Worm (Caenorhabditis elegans) whole organism, mixed stage, embryonic: ENCODE data around the gene sru-36.

Experiments
- M03D4.4 ChIP-seq: sonication (generic microtip); optimal IDR thresholded peaks from 2 replicates; lab custom pipeline; 2017; ENCODE audit warnings: mild to moderate bottlenecking, missing genetic modification characterization, missing compliant biosample characterization
- bed-3 ChIP-seq: fragments of 200-800 bp; sonication (Bioruptor generic); optimal IDR thresholded peaks from 3 replicates; lab custom pipeline; 2018; ENCODE audit warnings: mild to moderate bottlenecking, missing genetic modification characterization, moderate library complexity, missing compliant biosample characterization
- ceh-39 ChIP-seq: fragments of 150-350 bp; optimal IDR thresholded peaks from 2 replicates; lab custom pipeline; 2014; ENCODE audit warnings: missing biosample characterization, missing genetic modification characterization
- ceh-43 ChIP-seq: fragments of 200-800 bp; sonication (Bioruptor generic); optimal IDR thresholded peaks from 2 replicates; lab custom pipeline; 2018; ENCODE audit warnings: mild to moderate bottlenecking, missing genetic modification characterization, moderate library complexity, missing compliant biosample characterization
- ceh-83 ChIP-seq: fragments of 200-800 bp; sonication (Bioruptor generic); optimal IDR thresholded peaks from 2 replicates; lab custom pipeline; 2018; ENCODE audit warnings: mild to moderate bottlenecking, missing genetic modification characterization, missing compliant biosample characterization
- drap-1 ChIP-seq: fragments of 200-800 bp; sonication (Bioruptor generic); optimal IDR thresholded peaks from 3 replicates; lab custom pipeline; 2018; ENCODE audit warnings: mild to moderate bottlenecking, missing genetic modification characterization, missing compliant biosample characterization
- elt-1 ChIP-seq: sonication (generic microtip); optimal IDR thresholded peaks from 2 replicates; lab custom pipeline; 2017; ENCODE audit warnings: missing genetic modification characterization, mild to moderate bottlenecking, missing compliant biosample characterization, antibody characterized with exemption, moderate library complexity, borderline replicate concordance; ENCODE audit not compliant: insufficient read depth
- elt-3 ChIP-seq: fragments of 150-350 bp; optimal IDR thresholded peaks from 2 replicates; lab custom pipeline; 2014; ENCODE audit warnings: missing biosample characterization, missing genetic modification characterization
- flh-1 ChIP-seq: fragments of 200-800 bp; sonication (Bioruptor generic); optimal IDR thresholded peaks from 2 replicates; lab custom pipeline; 2018; ENCODE audit warnings: mild to moderate bottlenecking, missing genetic modification characterization, moderate library complexity, missing compliant biosample characterization
- ham-2 ChIP-seq: fragments of 200-800 bp; sonication (Bioruptor generic); optimal IDR thresholded peaks from 2 replicates; lab custom pipeline; 2018; ENCODE audit warnings: mild to moderate bottlenecking, missing genetic modification characterization, missing compliant biosample characterization
- hlh-1 ChIP-seq: fragments of 150-350 bp; optimal IDR thresholded peaks from 2 replicates; lab custom pipeline; 2014; ENCODE audit warnings: missing biosample characterization, missing genetic modification reagents, missing genetic modification characterization
- lin-13 ChIP-seq: fragments of 150-350 bp; optimal IDR thresholded peaks from 2 replicates; lab custom pipeline; 2014; ENCODE audit warnings: missing biosample characterization, missing genetic modification characterization
- lin-32 ChIP-seq: fragments of 200-800 bp; sonication (Bioruptor generic); optimal IDR thresholded peaks from 2 replicates; lab custom pipeline; 2018; ENCODE audit warnings: mild to moderate bottlenecking, missing genetic modification characterization, missing compliant biosample characterization
- lsy-2 ChIP-seq: fragments of 150-350 bp; optimal IDR thresholded peaks from 2 replicates; lab custom pipeline; 2014; ENCODE audit warnings: missing biosample characterization, missing genetic modification characterization
- mab-5 ChIP-seq: fragments of 150-350 bp; optimal IDR thresholded peaks from 2 replicates; lab custom pipeline; 2014; ENCODE audit warnings: missing biosample characterization, missing genetic modification characterization
- nhr-12 ChIP-seq: fragments of 150-350 bp; optimal IDR thresholded peaks from 2 replicates; lab custom pipeline; 2014; ENCODE audit warnings: missing biosample characterization, missing genetic modification characterization
- nhr-2 ChIP-seq: fragments of 150-350 bp; optimal IDR thresholded peaks from 2 replicates; lab custom pipeline; 2014; ENCODE audit warnings: missing biosample characterization, missing genetic modification characterization
- nhr-237 ChIP-seq: fragments of 150-350 bp; optimal IDR thresholded peaks from 2 replicates; lab custom pipeline; 2014; ENCODE audit warnings: missing biosample characterization, missing genetic modification characterization
- nhr-76 ChIP-seq: sonication (generic microtip); optimal IDR thresholded peaks from 2 replicates; lab custom pipeline; 2017; ENCODE audit warnings: missing biosample characterization, missing genetic modification characterization
- pha-4 ChIP-seq: fragments of 150-350 bp; optimal IDR thresholded peaks from 2 replicates; lab custom pipeline; 2018; ENCODE audit warnings: missing biosample characterization, missing genetic modification reagents, missing genetic modification characterization
- snpc-4 ChIP-seq: fragments of 150-350 bp; optimal IDR thresholded peaks from 2 replicates; lab custom pipeline; 2014; ENCODE audit warnings: missing biosample characterization, missing genetic modification characterization
- sptf-1 ChIP-seq: sonication (generic microtip); optimal IDR thresholded peaks from 2 replicates; lab custom pipeline; 2017; ENCODE audit warnings: mild to moderate bottlenecking, missing genetic modification characterization, moderate library complexity, missing compliant biosample characterization
- tbx-8 ChIP-seq: fragments of 200-800 bp; sonication (Bioruptor generic); optimal IDR thresholded peaks from 2 replicates; lab custom pipeline; 2018; ENCODE audit warnings: mild to moderate bottlenecking, missing genetic modification characterization, moderate library complexity, missing compliant biosample characterization
- unc-120 ChIP-seq: sonication (generic microtip); optimal IDR thresholded peaks from 2 replicates; lab custom pipeline; 2017; ENCODE audit warnings: missing genetic modification characterization, missing compliant biosample characterization; ENCODE audit not compliant: poor library complexity, severe bottlenecking
- unc-39 ChIP-seq: fragments of 150-350 bp; optimal IDR thresholded peaks from 2 replicates; lab custom pipeline; 2014; ENCODE audit warnings: missing biosample characterization, missing genetic modification characterization
- unc-62 ChIP-seq: fragments of 150-350 bp; optimal IDR thresholded peaks from 2 replicates; lab custom pipeline; 2014; ENCODE audit warnings: missing biosample characterization, missing genetic modification reagents, missing genetic modification characterization
- zip-8 ChIP-seq: fragments of 150-350 bp; optimal IDR thresholded peaks from 2 replicates; lab custom pipeline; 2014; ENCODE audit warnings: missing biosample characterization, missing genetic modification characterization
- ztf-11 ChIP-seq: fragments of 150-350 bp; optimal IDR thresholded peaks from 2 replicates; lab custom pipeline; 2014; ENCODE audit warnings: missing biosample characterization, missing genetic modification characterization

The sru-36 gene

ce11 chrV:9879867-9880266, 38.4 kb downstream of the sru-36 start, which contains the start of gene sdz-31:
Gene sdz-31 (plus strand): TSS chrV:9880167.
- TF ChIP-seq elt-1 (no peak), tbx-8 (GFP tag; lab: Kevin White, UChicago) (no peak), lsy-2 (tag; lab: Kevin White, UChicago) (no peak), nhr-2 (tag; lab: Kevin White, UChicago) (no peak), snpc-4 (tag; lab: Kevin White, UChicago) (no peak), ceh-83 (GFP tag; lab: Kevin White, UChicago) (no peak), hlh-1 (tag; lab: Kevin White, UChicago) (no peak), pha-4 (tag; lab: Kevin White, UChicago) (no peak), ceh-43 (GFP tag; lab: Kevin White, UChicago) (no peak), lin-32 (GFP tag; lab: Kevin White, UChicago) (no peak), bed-3 (GFP tag; lab: Kevin White, UChicago) (no peak), elt-3 (no peak), flh-1 (no peak), ham-2 (no peak)

DNA sequence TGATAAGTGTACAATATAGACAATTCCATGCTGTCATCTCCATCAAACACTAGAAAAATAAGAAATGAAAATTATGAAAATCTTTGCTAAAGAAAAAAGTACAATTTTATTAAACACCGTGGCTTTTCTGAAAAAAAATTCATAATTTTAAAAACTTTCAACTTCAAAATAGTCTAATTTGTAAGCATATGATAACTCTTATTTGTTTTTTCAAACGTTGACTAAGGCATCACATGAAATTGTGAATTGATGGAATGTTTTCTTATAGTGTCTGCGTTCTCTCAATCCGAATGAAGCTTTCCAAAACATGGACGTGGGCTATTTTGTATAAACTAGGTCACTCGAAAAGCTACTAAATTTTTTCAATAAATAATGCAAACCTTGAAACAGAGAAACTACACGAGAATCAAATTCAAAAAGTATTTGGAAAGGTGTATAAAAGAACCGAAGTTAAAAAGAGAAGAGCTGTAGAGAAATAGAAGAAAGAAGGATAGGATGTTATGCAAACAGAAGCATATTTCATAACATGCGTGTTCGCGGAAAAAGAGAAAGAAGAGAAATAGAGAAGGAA, 44.5 kb downstream of the sru-36 start, which contains the start of gene clp-9:
Gene clp-9 (minus strand): TSS at position 51 of the 571 bp plus-strand sequence.
- TF ChIP-seq mab-5 (no peak), unc-62 (GFP tag; lab: Kevin White, UChicago) (no peak), unc-39 (tag; lab: Kevin White, UChicago) (no peak), zip-8 (no peak), unc-120 (tag; lab: Kevin White, UChicago) (no peak), drap-1 (no peak), ztf-11 (tag; lab: Kevin White, UChicago) (no peak), lin-13 (tag; lab: Kevin White, UChicago) (no peak), nhr-76 (tag; lab: Kevin White, UChicago) (no peak), ceh-43 (GFP tag; lab: Kevin White, UChicago) (no peak), ham-2 (no peak), lsy-2 (tag; lab: Kevin White, UChicago) (no peak), nhr-2 (tag; lab: Kevin White, UChicago) (no peak)

DNA sequence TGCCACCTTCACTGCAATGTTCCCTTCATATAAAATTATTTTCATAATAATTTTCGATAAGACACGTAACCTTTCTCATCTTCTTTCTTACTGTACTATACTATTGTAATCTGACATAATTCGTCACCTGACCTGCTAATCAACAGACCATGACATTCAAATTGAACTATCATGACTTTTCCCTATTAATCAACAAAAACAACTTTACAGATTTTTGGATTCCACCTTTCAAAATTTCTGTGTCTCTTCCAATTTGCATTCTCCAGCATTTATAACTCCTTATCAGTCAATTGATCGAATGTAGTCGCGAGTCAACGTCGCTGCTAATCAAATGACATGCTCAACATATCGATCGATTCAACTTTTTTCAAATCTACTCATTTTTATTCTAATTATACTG, 48.2 kb downstream of the sru-36 start, which contains the start of gene fshr-1:
Gene fshr-1 (plus strand): TSS at position 209 of the 400 bp plus-strand sequence.
- TF ChIP-seq nhr-12 (tag; lab: Kevin White, UChicago) = no peak
- TF ChIP-seq sptf-1 (tag; lab: Kevin White, UChicago) = no peak
- no peak for TF ChIP-seq mab-5
- TF ChIP-seq unc-120 (tag; lab: Kevin White, UChicago) = no peak
- no peak for TF ChIP-seq lsy-2 (tag; lab: Kevin White, UChicago)
- no peak for TF ChIP-seq tbx-8 (GFP tag; lab: Kevin White, UChicago)
- TF ChIP-seq flh-1 = no peak
- TF ChIP-seq M03D4.4 (tag; lab: Kevin White, UChicago) = no peak
- no peak for TF ChIP-seq ceh-39 (tag; lab: Kevin White, UChicago)
- no peak for TF ChIP-seq nhr-237 (tag; lab: Kevin White, UChicago)
